Fruit fly (Drosophila melanogaster) whole organism, adult: ENCODE results near the gene Syx4.
A peak's percentile ranks its signal among the peaks of the same experiment; 100 is the strongest.

Experiments used
- CG11617 ChIP-seq: fragments of 200-800 bp; sonication (Bioruptor generic); optimal IDR thresholded peaks from 2 replicates; lab custom pipeline; 2017; ENCODE audit warnings: mild to moderate bottlenecking, missing biosample characterization, missing genetic modification reagents, missing genetic modification characterization
- CG12768 ChIP-seq: fragments of 200-800 bp; sonication (Bioruptor generic); optimal IDR thresholded peaks from 2 replicates; lab custom pipeline; 2017; ENCODE audit warnings: missing biosample characterization, missing genetic modification characterization, mild to moderate bottlenecking, moderate library complexity, missing genetic modification reagents
- CG14711 ChIP-seq: fragments of 200-800 bp; sonication (Bioruptor generic); optimal IDR thresholded peaks from 2 replicates; lab custom pipeline; 2018; ENCODE audit warnings: missing biosample characterization, mild to moderate bottlenecking, missing genetic modification characterization, moderate library complexity
- CG1620 ChIP-seq: fragments of 200-800 bp; sonication (Bioruptor generic); optimal IDR thresholded peaks from 2 replicates; lab custom pipeline; 2016; ENCODE audit warnings: missing biosample characterization, missing genetic modification characterization
- CG33017 ChIP-seq: fragments of 200-800 bp; sonication (Bioruptor generic); optimal IDR thresholded peaks from 2 replicates; lab custom pipeline; 2018; ENCODE audit warnings: missing biosample characterization, mild to moderate bottlenecking, missing genetic modification characterization, moderate library complexity
- CG5204 ChIP-seq: fragments of 200-800 bp; sonication (Bioruptor generic); optimal IDR thresholded peaks from 2 replicates; lab custom pipeline; 2016; ENCODE audit warnings: missing biosample characterization, missing genetic modification characterization
- CG7045 ChIP-seq: fragments of 200-800 bp; sonication (Bioruptor generic); optimal IDR thresholded peaks from 2 replicates; lab custom pipeline; 2017; ENCODE audit warnings: missing biosample characterization, mild to moderate bottlenecking, missing genetic modification characterization
- CG7101 ChIP-seq: fragments of 200-800 bp; sonication (Bioruptor generic); optimal IDR thresholded peaks from 2 replicates; lab custom pipeline; 2018; ENCODE audit warnings: missing biosample characterization, mild to moderate bottlenecking, missing genetic modification characterization, moderate library complexity
- Clk ChIP-seq: fragments of 200-800 bp; sonication (Bioruptor generic); optimal IDR thresholded peaks from 2 replicates; lab custom pipeline; 2017; ENCODE audit warnings: missing biosample characterization, missing genetic modification characterization
- Crg-1 ChIP-seq: fragments of 200-800 bp; sonication (Bioruptor generic); optimal IDR thresholded peaks from 2 replicates; lab custom pipeline; 2016; ENCODE audit warnings: missing biosample characterization, missing genetic modification characterization
- Hr96 ChIP-seq: fragments of 200-800 bp; sonication (Bioruptor generic); optimal IDR thresholded peaks from 2 replicates; lab custom pipeline; 2016; ENCODE audit warnings: missing biosample characterization, missing genetic modification characterization
- Mnt ChIP-seq: fragments of 200-800 bp; sonication (Bioruptor generic); optimal IDR thresholded peaks from 2 replicates; lab custom pipeline; 2016; ENCODE audit warnings: missing biosample characterization, mild to moderate bottlenecking, missing genetic modification characterization
- bab1 ChIP-seq: fragments of 200-800 bp; sonication (Bioruptor generic); optimal IDR thresholded peaks from 3 replicates; lab custom pipeline; 2019; ENCODE audit warnings: missing biosample characterization, mild to moderate bottlenecking, missing genetic modification characterization, moderate library complexity
- cic ChIP-seq: fragments of 200-800 bp; sonication (Bioruptor generic); optimal IDR thresholded peaks from 2 replicates; lab custom pipeline; 2017; ENCODE audit warnings: missing biosample characterization, mild to moderate bottlenecking, missing genetic modification characterization, moderate library complexity
- cnc ChIP-seq, 2 experiments: fragments of >200 bp; optimal IDR thresholded peaks; 2 replicates each; lab custom pipeline; 2017
- kay ChIP-seq: fragments of 200-800 bp; sonication (Bioruptor generic); peaks from one replicate; lab custom pipeline; 2016; ENCODE audit warnings: missing biosample characterization, missing genetic modification characterization, borderline replicate concordance
- ovo ChIP-seq: fragments of 200-800 bp; sonication (Bioruptor generic); optimal IDR thresholded peaks from 2 replicates; lab custom pipeline; 2016; ENCODE audit warnings: missing biosample characterization, missing genetic modification characterization
- pad ChIP-seq: fragments of 200-800 bp; sonication (Bioruptor generic); optimal IDR thresholded peaks from 3 replicates; lab custom pipeline; 2017; ENCODE audit warnings: missing biosample characterization, missing genetic modification characterization, mild to moderate bottlenecking, moderate library complexity, missing genetic modification reagents
- tj ChIP-seq: fragments of 200-800 bp; sonication (Bioruptor generic); optimal IDR thresholded peaks from 3 replicates; lab custom pipeline; 2017; ENCODE audit warnings: missing biosample characterization, mild to moderate bottlenecking, missing genetic modification characterization, moderate library complexity
- toe ChIP-seq: fragments of 200-800 bp; sonication (Bioruptor generic); optimal IDR thresholded peaks from 2 replicates; lab custom pipeline; 2016; ENCODE audit warnings: missing biosample characterization, missing genetic modification characterization

The Syx4 gene

DNA sequence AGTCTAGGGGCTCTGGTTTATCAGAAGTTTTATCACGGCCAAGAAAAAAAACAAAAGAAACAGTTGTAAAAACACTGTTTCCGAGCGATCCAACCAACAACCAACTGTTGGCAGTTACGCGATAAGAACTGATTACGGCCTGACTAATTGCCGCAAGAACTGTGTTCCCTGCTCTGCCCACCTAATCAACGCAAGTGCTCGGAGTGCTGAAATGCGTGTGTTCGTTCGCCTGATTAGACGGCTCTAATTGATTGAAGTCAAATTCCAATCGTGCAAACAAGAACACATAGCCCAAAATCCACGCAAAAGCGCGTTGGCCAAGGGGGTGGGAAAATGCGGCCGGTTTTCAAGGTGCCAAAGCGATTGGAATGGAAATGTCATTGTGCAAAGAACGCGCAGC, 44.0 kb upstream of the Syx4 start:
- no peak for TF ChIP-seq CG14711
- no peak for TF ChIP-seq toe (GFP tag; lab: Kevin White, UChicago)
- no peak for TF ChIP-seq CG11617 (GFP tag; lab: Kevin White, UChicago)
- no peak for TF ChIP-seq bab1 (GFP tag; lab: Kevin White, UChicago)
- TF ChIP-seq ovo, result no peak

DNA sequence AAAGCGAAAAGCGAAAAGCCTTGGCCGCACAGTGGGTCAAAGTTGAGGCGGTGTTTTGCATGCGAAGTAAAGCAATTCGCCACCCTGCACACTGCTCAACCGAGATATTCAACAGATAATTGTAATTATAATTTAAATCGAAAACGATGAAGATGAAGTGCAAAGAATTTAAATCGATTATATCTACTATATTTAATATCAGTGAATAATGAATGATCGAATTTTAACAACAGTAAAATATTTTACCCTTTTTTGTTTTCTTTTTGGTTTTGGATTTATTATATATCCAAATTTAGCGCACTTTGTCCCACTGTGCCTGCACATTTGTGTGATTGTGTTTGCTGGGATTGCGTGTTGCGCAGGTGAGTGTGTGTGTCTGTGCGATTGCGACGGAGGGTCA, 43.4 kb upstream of the Syx4 start:
- TF ChIP-seq cnc (optimal IDR thresholded peaks at IDR 0.05; lab: Kevin White, UChicago) (no peak), CG33017 (tag; lab: Kevin White, UChicago) (peak; percentile 78), toe (GFP tag; lab: Kevin White, UChicago) (peak; percentile 72), bab1 (GFP tag; lab: Kevin White, UChicago) (peak; percentile 93), pad (GFP tag; lab: Kevin White, UChicago) (peak; percentile 76), tj (GFP tag; lab: Kevin White, UChicago) (peak; percentile 77), CG1620 (GFP tag; lab: Kevin White, UChicago) (peak; percentile 79), CG5204 (GFP tag; lab: Kevin White, UChicago) (peak; percentile 85), CG7045 (GFP tag; lab: Kevin White, UChicago) (peak; percentile 85), ovo (peak; percentile 42), Mnt (peak; percentile 64), cic (GFP tag; lab: Kevin White, UChicago) (peak; percentile 1), Hr96 (GFP tag; lab: Kevin White, UChicago) (peak; percentile 81), Clk (GFP tag; lab: Kevin White, UChicago) (peak; percentile 71), CG14711 (peak; percentile 83), kay (peak; percentile 88), CG12768 (peak; percentile 74), CG7101 (tag; lab: Kevin White, UChicago) (peak; percentile 90), Crg-1 (GFP tag; lab: Kevin White, UChicago) (peak; percentile 30), CG11617 (GFP tag; lab: Kevin White, UChicago) (peak; percentile 92)

DNA sequence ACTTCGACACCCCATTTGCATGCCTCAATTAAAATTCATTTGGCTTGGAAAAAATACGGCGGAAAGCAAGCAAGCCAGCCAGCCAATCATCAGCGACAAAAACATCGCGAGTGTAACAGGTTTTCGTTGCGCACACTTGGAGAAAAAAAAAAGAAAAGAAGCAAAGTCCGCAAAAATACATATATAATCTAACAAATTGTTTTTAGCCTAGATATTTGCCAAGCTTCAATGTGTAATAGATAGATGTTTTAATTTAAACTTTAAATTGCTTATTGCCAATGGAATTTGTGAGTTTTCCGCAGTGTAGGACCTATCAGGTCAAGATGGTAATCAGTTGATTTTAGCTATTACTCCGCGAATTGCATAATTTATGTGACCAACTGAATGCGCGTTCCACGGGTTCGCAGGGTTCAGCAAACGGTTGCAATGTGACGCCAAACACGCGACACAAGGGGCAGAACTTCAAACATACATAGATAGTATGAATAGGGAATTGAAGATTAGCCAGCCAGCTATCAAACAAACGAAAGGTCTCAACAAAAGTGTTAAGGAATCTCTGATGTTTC, 42.8 kb upstream of the Syx4 start:
- TF ChIP-seq CG12768 (peak; percentile 87), CG11617 (GFP tag; lab: Kevin White, UChicago) (peak; percentile 61), CG7101 (tag; lab: Kevin White, UChicago) (peak; percentile 93), cnc (optimal IDR thresholded peaks at IDR 0.05; lab: Kevin White, UChicago) (no peak), Mnt (peak; percentile 68), CG5204 (GFP tag; lab: Kevin White, UChicago) (peak; percentile 80), CG33017 (tag; lab: Kevin White, UChicago) (peak; percentile 86), CG1620 (GFP tag; lab: Kevin White, UChicago) (peak; percentile 80), bab1 (GFP tag; lab: Kevin White, UChicago) (peak; percentile 84), toe (GFP tag; lab: Kevin White, UChicago) (peak; percentile 84), Clk (GFP tag; lab: Kevin White, UChicago) (peak; percentile 72), Hr96 (GFP tag; lab: Kevin White, UChicago) (peak; percentile 92), kay (no peak), CG7045 (GFP tag; lab: Kevin White, UChicago) (peak; percentile 87), CG14711 (peak; percentile 89), Crg-1 (GFP tag; lab: Kevin White, UChicago) (peak; percentile 35), cic (GFP tag; lab: Kevin White, UChicago) (no peak), ovo (peak; percentile 12), pad (GFP tag; lab: Kevin White, UChicago) (peak; percentile 66), tj (GFP tag; lab: Kevin White, UChicago) (peak; percentile 56)

DNA sequence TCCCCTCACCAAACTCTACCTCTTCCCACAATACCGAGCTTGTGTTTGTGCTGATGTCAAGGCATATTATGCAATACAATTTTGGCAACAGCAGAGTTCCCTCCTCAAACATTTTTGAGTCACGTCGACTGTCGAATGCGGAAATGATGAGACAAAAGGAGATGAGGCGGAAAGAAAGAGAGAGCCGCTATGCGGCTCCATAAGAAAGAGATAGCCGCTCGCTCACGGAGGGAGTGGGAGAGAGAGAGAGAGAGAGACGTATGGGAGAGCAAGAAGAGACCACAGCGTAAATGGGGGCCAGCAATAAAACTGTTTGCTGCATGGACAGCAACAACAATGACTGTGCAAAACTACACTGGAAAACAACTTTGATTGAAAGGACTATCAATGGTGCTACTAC, 21.6 kb upstream of the Syx4 start:
- TF ChIP-seq kay, result no peak
- no peak for TF ChIP-seq CG14711
- no peak for TF ChIP-seq CG33017 (tag; lab: Kevin White, UChicago)
- TF ChIP-seq cnc (optimal IDR thresholded peaks at IDR 0.05; lab: Kevin White, UChicago), result no peak
- TF ChIP-seq Clk (GFP tag; lab: Kevin White, UChicago), result no peak
- TF ChIP-seq Mnt, result no peak
- no peak for TF ChIP-seq CG7045 (GFP tag; lab: Kevin White, UChicago)
- TF ChIP-seq cic (GFP tag; lab: Kevin White, UChicago), result no peak

DNA sequence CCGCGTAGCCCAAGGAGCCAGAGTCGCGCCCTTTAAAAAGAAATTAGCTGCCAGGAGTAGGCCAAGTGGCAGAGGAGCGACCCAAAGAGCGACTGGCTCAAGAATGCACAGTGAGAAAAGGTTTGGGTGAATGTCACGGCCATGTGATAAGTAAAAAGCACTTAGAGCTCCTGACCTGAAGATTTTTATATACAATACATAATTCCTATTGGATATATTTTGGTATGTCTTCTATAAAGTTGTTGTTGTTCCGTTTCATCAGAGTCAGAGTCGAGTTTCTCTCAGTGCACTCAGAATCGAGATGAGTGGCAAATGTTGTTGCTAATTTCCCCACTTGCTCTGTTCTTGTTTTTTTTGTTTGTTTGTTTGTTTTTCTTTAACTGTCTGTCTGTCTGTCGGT, 17.3 kb upstream of the Syx4 start:
- no peak for TF ChIP-seq CG14711
- no peak for TF ChIP-seq kay
- TF ChIP-seq CG7101 (tag; lab: Kevin White, UChicago), result no peak
- TF ChIP-seq Crg-1 (GFP tag; lab: Kevin White, UChicago), result no peak
- no peak for TF ChIP-seq pad (GFP tag; lab: Kevin White, UChicago)
- TF ChIP-seq ovo, result no peak
- TF ChIP-seq tj (GFP tag; lab: Kevin White, UChicago), result no peak
- TF ChIP-seq Clk (GFP tag; lab: Kevin White, UChicago), result no peak

DNA sequence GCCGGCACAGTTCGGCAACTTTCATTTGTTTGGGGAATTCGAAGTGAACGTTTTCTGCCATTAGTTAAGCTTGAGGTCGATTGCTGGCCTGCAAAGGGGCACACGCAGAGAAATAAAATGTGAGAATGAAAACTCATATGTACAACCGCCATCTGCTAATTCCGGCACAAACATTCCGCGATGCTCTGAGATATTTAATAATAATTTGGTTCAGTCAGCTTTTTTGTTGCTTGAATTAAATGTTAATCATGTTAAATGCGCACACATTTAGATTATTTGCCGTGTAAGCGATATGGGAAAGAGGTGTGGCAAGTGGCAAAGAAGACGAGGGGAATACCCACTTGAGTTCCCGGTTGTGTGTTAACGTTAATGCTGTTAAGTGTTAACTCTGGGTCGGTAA, 13.5 kb upstream of the Syx4 start:
- no peak for TF ChIP-seq Mnt
- no peak for TF ChIP-seq Hr96 (GFP tag; lab: Kevin White, UChicago)

DNA sequence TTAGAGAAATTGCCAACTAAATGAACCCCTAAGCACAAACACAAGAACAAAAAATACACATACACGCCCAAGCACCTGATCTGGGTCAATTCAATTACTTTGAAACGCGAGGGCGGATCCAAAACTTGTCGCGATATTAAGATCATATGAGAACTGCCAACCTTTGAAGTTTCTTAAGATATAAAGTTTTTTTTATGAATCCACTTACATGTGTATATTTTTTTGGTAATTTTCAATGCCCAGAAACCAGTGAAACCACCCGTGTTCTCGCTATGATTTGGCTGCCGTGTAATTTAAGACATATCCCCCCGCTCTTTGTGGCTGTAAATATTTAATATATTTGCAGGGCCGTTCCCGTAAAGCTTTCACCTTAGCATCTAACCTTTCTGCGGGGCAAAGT, 5.8 kb upstream of the Syx4 start:
- no peak for TF ChIP-seq kay
- TF ChIP-seq Hr96 (GFP tag; lab: Kevin White, UChicago), result no peak
- no peak for TF ChIP-seq cnc (optimal IDR thresholded peaks at IDR 0.05; lab: Kevin White, UChicago)
- no peak for TF ChIP-seq CG7045 (GFP tag; lab: Kevin White, UChicago)
- no peak for TF ChIP-seq CG11617 (GFP tag; lab: Kevin White, UChicago)
- no peak for TF ChIP-seq Crg-1 (GFP tag; lab: Kevin White, UChicago)
- TF ChIP-seq CG33017 (tag; lab: Kevin White, UChicago), result no peak
- TF ChIP-seq Mnt, result no peak
- no peak for TF ChIP-seq CG12768
- TF ChIP-seq CG7101 (tag; lab: Kevin White, UChicago), result no peak
